Worm (Caenorhabditis elegans): Measurements from ENCODE around the gene spr-1.

The spr-1 gene

DNA sequence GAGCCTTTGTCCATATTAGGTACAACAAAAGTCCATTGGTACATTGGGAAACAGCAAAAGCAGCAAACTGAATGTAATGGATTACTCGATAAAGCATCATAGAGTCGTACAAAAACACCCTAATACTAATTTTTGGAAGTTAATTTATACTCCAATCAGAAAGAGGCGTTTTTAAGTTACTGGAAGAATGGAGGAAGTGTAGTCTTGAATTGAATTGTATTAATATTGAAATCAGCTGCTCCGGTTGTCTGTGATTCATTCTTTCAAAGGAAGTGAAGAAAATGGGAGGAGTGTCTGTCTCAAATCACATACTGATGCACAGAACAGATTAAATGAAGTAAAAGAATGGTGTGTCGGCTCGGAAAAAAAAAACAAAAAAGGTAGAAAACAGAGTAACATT lies 47.6 kb downstream of the spr-1 start, which contains the start of gene str-131:
Gene str-131 (minus strand): TSS at position 101 of the 400 bp plus-strand sequence.
- no peak for TF ChIP-seq unc-62 (GFP tag; optimal IDR thresholded peaks at IDR 0.05)

DNA sequence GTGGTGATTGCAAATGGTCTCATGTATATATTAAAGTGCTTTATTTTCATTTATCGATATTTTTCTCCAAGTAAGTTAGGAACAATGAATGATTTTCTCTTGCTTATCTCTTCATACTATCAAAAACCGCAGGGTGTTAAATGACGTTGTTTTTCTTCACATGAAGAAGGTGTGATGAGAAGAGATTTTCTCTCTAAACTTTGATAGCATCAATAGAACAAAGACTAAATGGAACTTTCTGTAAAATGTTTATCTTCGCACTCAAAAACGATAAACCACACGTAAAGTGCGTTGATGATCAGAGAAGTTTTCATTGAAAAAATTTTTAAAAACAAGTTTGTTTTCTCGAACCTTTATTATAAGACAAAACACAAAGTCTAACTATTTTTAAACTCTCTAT lies 49.3 kb downstream of the spr-1 start:
- TF ChIP-seq unc-62 (GFP tag; optimal IDR thresholded peaks at IDR 0.05) = no peak
